Fruit fly (Drosophila melanogaster) whole organism, embryonic: Measurements from ENCODE around the gene Catsup.

Experiments used
- CG10366 ChIP-seq: fragments of 200-800 bp; sonication (Bioruptor generic); IDR thresholded peaks from 2 replicates; pipeline ENCODE4 v1.3.6; 2022; ENCODE audit warnings: missing biosample characterization, missing genetic modification characterization
- CG1233 ChIP-seq: fragments of 200-800 bp; sonication (Bioruptor generic); optimal IDR thresholded peaks from 4 replicates; lab custom pipeline; 2018; ENCODE audit warnings: missing biosample characterization, mild to moderate bottlenecking, missing genetic modification characterization
- CG13424 ChIP-seq: fragments of 200-800 bp; sonication (Bioruptor generic); optimal IDR thresholded peaks from 2 replicates; lab custom pipeline; 2019; ENCODE audit warnings: missing biosample characterization, mild to moderate bottlenecking, missing genetic modification characterization, moderate library complexity
- CG14667 ChIP-seq: fragments of 200-800 bp; sonication (Bioruptor generic); IDR thresholded peaks from 2 replicates; pipeline ENCODE4 v1.3.6; 2022; ENCODE audit warnings: missing biosample characterization, missing genetic modification characterization
- CG16779 ChIP-seq: fragments of 200-800 bp; sonication (Bioruptor generic); IDR thresholded peaks from 2 replicates; pipeline ENCODE4 v1.3.6; 2022; ENCODE audit warnings: missing biosample characterization, missing genetic modification characterization
- CG16815 ChIP-seq: fragments of 200-800 bp; sonication (Bioruptor generic); optimal IDR thresholded peaks from 3 replicates; lab custom pipeline; 2017; ENCODE audit warnings: missing biosample characterization, mild to moderate bottlenecking, missing genetic modification characterization
- CG17385 ChIP-seq: fragments of 200-800 bp; sonication (Bioruptor generic); optimal IDR thresholded peaks from 3 replicates; lab custom pipeline; 2018; ENCODE audit warnings: missing biosample characterization, mild to moderate bottlenecking, missing genetic modification characterization
- CG17829 ChIP-seq: fragments of 200-800 bp; optimal IDR thresholded peaks from 2 replicates; lab custom pipeline; 2019; ENCODE audit warnings: missing biosample characterization, mild to moderate bottlenecking, missing genetic modification characterization, moderate library complexity
- CG18764 ChIP-seq: fragments of 200-800 bp; sonication (Bioruptor generic); optimal IDR thresholded peaks from 3 replicates; lab custom pipeline; 2016; ENCODE audit warnings: missing biosample characterization, missing genetic modification characterization
- CG30403 ChIP-seq: fragments of 200-800 bp; sonication (Bioruptor generic); optimal IDR thresholded peaks from 3 replicates; lab custom pipeline; 2016; ENCODE audit warnings: missing biosample characterization, missing genetic modification characterization
- CG33557 ChIP-seq: fragments of 200-800 bp; sonication (Bioruptor generic); optimal IDR thresholded peaks from 2 replicates; lab custom pipeline; 2019; ENCODE audit warnings: missing biosample characterization, mild to moderate bottlenecking, missing genetic modification characterization, moderate library complexity
- CG3847 ChIP-seq: fragments of 200-800 bp; sonication (Bioruptor generic); IDR thresholded peaks from 2 replicates; pipeline ENCODE4 v1.3.6; 2022; ENCODE audit warnings: missing biosample characterization, missing genetic modification characterization
- CG4730 ChIP-seq: fragments of 200-800 bp; sonication (Bioruptor generic); IDR thresholded peaks from 2 replicates; pipeline ENCODE4 v1.3.6; 2022; ENCODE audit warnings: missing biosample characterization, missing genetic modification characterization
- CG4854 ChIP-seq: fragments of 200-800 bp; sonication (Bioruptor generic); optimal IDR thresholded peaks from 2 replicates; lab custom pipeline; 2016; ENCODE audit warnings: missing biosample characterization, missing genetic modification characterization, inconsistent platforms
- CG6689 ChIP-seq: fragments of 200-800 bp; sonication (Bioruptor generic); IDR thresholded peaks from 2 replicates; pipeline ENCODE4 v1.3.6; 2022; ENCODE audit warnings: missing biosample characterization, missing genetic modification characterization
- CG7839 ChIP-seq: fragments of 200-800 bp; sonication (Bioruptor generic); optimal IDR thresholded peaks from 3 replicates; lab custom pipeline; 2018; ENCODE audit warnings: missing biosample characterization, mild to moderate bottlenecking, missing genetic modification characterization, moderate library complexity
- CG8359 ChIP-seq: fragments of 200-800 bp; sonication (Bioruptor generic); optimal IDR thresholded peaks from 2 replicates; lab custom pipeline; 2017; ENCODE audit warnings: missing biosample characterization, mild to moderate bottlenecking, missing genetic modification characterization, borderline replicate concordance
- CG9215 ChIP-seq: fragments of 200-800 bp; sonication (Bioruptor generic); IDR thresholded peaks from 2 replicates; pipeline ENCODE4 v1.3.6; 2022; ENCODE audit warnings: missing biosample characterization, missing genetic modification characterization
- Camta ChIP-seq: fragments of 200-800 bp; sonication (Bioruptor generic); optimal IDR thresholded peaks from 2 replicates; lab custom pipeline; 2016; ENCODE audit warnings: missing biosample characterization, missing genetic modification characterization
- CoRest ChIP-seq: fragments of 200-800 bp; sonication (Bioruptor generic); optimal IDR thresholded peaks from 3 replicates; lab custom pipeline; 2018; ENCODE audit warnings: missing biosample characterization, mild to moderate bottlenecking, missing genetic modification characterization, moderate library complexity
- D ChIP-seq, 2 experiments: fragments of 200-800 bp in 1 of 2; fragments of >200 bp in 1 of 2; sonication (Bioruptor generic) in 1 of 2; optimal IDR thresholded peaks; 2 replicates in 1 of 2; 3 replicates in 1 of 2; lab custom pipeline; 2017; ENCODE audit warnings: mild to moderate bottlenecking in 1 of 2, missing biosample characterization in 1 of 2, missing genetic modification characterization in 1 of 2, missing genetic modification reagents in 1 of 2
- Dbx ChIP-seq: fragments of 200-800 bp; sonication (Bioruptor generic); IDR thresholded peaks from 3 replicates; pipeline ENCODE4 v1.3.6; 2022; ENCODE audit warnings: missing biosample characterization, missing genetic modification characterization
- Dip2 ChIP-seq: fragments of 200-800 bp; sonication (Bioruptor generic); IDR thresholded peaks from 2 replicates; pipeline ENCODE4 v1.3.6; 2022; ENCODE audit warnings: missing biosample characterization, missing genetic modification characterization
- Elba2 ChIP-seq: fragments of 200-800 bp; sonication (Bioruptor generic); optimal IDR thresholded peaks from 3 replicates; lab custom pipeline; 2016; ENCODE audit warnings: missing biosample characterization, missing genetic modification characterization
- Gsc ChIP-seq: fragments of 200-800 bp; sonication (Bioruptor generic); IDR thresholded peaks from 2 replicates; pipeline ENCODE4 v1.3.6; 2022; ENCODE audit warnings: missing biosample characterization, missing genetic modification characterization
- Hr51 ChIP-seq, 2 experiments: fragments of 200-800 bp; sonication (Bioruptor generic); optimal IDR thresholded peaks; 2 replicates in 1 of 2; 3 replicates in 1 of 2; lab custom pipeline; 2016 to 2018; ENCODE audit warnings: missing biosample characterization in 2 of 2, missing genetic modification characterization in 2 of 2, mild to moderate bottlenecking in 1 of 2, moderate library complexity in 1 of 2
- Kr ChIP-seq: fragments of 200-800 bp; sonication (Bioruptor generic); optimal IDR thresholded peaks from 2 replicates; lab custom pipeline; 2017; ENCODE audit warnings: missing biosample characterization, mild to moderate bottlenecking, missing genetic modification characterization
- NK7.1 ChIP-seq: fragments of 200-800 bp; sonication (Bioruptor generic); optimal IDR thresholded peaks from 3 replicates; lab custom pipeline; 2016; ENCODE audit warnings: missing biosample characterization, missing genetic modification characterization
- Rx ChIP-seq: fragments of 200-800 bp; sonication (Bioruptor generic); IDR thresholded peaks from 2 replicates; pipeline ENCODE4 v1.3.6; 2022; ENCODE audit warnings: missing biosample characterization, missing genetic modification characterization
- Spps ChIP-seq: fragments of 200-800 bp; sonication (Bioruptor generic); optimal IDR thresholded peaks from 2 replicates; lab custom pipeline; 2018; ENCODE audit warnings: missing biosample characterization, mild to moderate bottlenecking, missing genetic modification characterization
- bsh ChIP-seq, 2 experiments: fragments of 200-800 bp; sonication (Bioruptor generic); optimal IDR thresholded peaks; 2 replicates each; lab custom pipeline; 2017 to 2018; ENCODE audit warnings: mild to moderate bottlenecking in 2 of 2, missing biosample characterization in 2 of 2, missing genetic modification characterization in 2 of 2, moderate library complexity in 1 of 2
- da ChIP-seq: fragments of 200-800 bp; sonication (Bioruptor generic); optimal IDR thresholded peaks from 2 replicates; lab custom pipeline; 2016; ENCODE audit warnings: missing biosample characterization, missing genetic modification characterization
- dati ChIP-seq: fragments of 200-800 bp; sonication (Bioruptor generic); IDR thresholded peaks from 2 replicates; pipeline ENCODE4 v1.3.6; 2022; ENCODE audit warnings: missing biosample characterization, missing genetic modification characterization
- ems ChIP-seq: fragments of 200-800 bp; sonication (Bioruptor generic); optimal IDR thresholded peaks from 3 replicates; lab custom pipeline; 2016; ENCODE audit warnings: missing biosample characterization, missing genetic modification characterization
- gfzf ChIP-seq: fragments of 200-800 bp; sonication (Bioruptor generic); optimal IDR thresholded peaks from 2 replicates; lab custom pipeline; 2016; ENCODE audit warnings: missing biosample characterization, mild to moderate bottlenecking, missing genetic modification characterization, moderate library complexity
- grau ChIP-seq: fragments of 200-800 bp; optimal IDR thresholded peaks from 3 replicates; lab custom pipeline; 2019; ENCODE audit warnings: missing biosample characterization, mild to moderate bottlenecking, missing genetic modification characterization, moderate library complexity
- hkb ChIP-seq, 2 experiments: fragments of 200-800 bp in 1 of 2; fragments of >200 bp in 1 of 2; sonication (Bioruptor generic) in 1 of 2; IDR thresholded peaks in 1 of 2; optimal IDR thresholded peaks in 1 of 2; 2 replicates each; pipeline versions ENCODE4 v1.3.6 to Lab custom; 2017 to 2022; ENCODE audit warnings: missing biosample characterization in 1 of 2, missing genetic modification characterization in 1 of 2
- inv ChIP-seq: fragments of 200-800 bp; sonication (Bioruptor generic); IDR thresholded peaks from 2 replicates; pipeline ENCODE4 v1.3.6; 2022; ENCODE audit warnings: missing biosample characterization, missing genetic modification characterization; ENCODE audit not compliant: partially characterized antibody
- jumu ChIP-seq: fragments of 200-800 bp; sonication (Bioruptor generic); optimal IDR thresholded peaks from 3 replicates; lab custom pipeline; 2016; ENCODE audit warnings: missing biosample characterization, missing genetic modification characterization
- mam ChIP-seq: fragments of 200-800 bp; sonication (Bioruptor generic); optimal IDR thresholded peaks from 3 replicates; lab custom pipeline; 2016; ENCODE audit warnings: missing biosample characterization, missing genetic modification characterization
- nmo ChIP-seq: fragments of 200-800 bp; sonication (Bioruptor generic); optimal IDR thresholded peaks from 2 replicates; lab custom pipeline; 2018; ENCODE audit warnings: missing biosample characterization, mild to moderate bottlenecking, missing genetic modification characterization, moderate library complexity
- onecut ChIP-seq: fragments of 200-800 bp; sonication (Bioruptor generic); IDR thresholded peaks from 2 replicates; pipeline ENCODE4 v1.3.6; 2022; ENCODE audit warnings: missing biosample characterization, missing genetic modification characterization
- org-1 ChIP-seq: fragments of 200-800 bp; sonication (Bioruptor generic); optimal IDR thresholded peaks from 2 replicates; lab custom pipeline; 2017; ENCODE audit warnings: missing biosample characterization, missing genetic modification characterization
- otp ChIP-seq: fragments of 200-800 bp; sonication (Bioruptor generic); IDR thresholded peaks from 3 replicates; pipeline ENCODE4, ENCODE4 v1.3.6; 2022; ENCODE audit warnings: missing biosample characterization, missing genetic modification characterization
- prd ChIP-seq, 3 experiments: fragments of >200 bp in 2 of 3; fragments of 200-800 bp in 1 of 3; sonication (Bioruptor generic) in 1 of 3; optimal IDR thresholded peaks in 2 of 3; IDR thresholded peaks in 1 of 3; 2 replicates in 2 of 3; 3 replicates in 1 of 3; pipeline versions ENCODE4 v1.3.6 to Lab custom; 2017 to 2022; ENCODE audit warnings: missing biosample characterization in 1 of 3, missing genetic modification characterization in 1 of 3
- row ChIP-seq: fragments of 200-800 bp; sonication (Bioruptor generic); IDR thresholded peaks from 3 replicates; pipeline ENCODE4 v1.3.6; 2022; ENCODE audit warnings: missing biosample characterization, missing genetic modification characterization
- seq ChIP-seq: fragments of 200-800 bp; sonication (Bioruptor generic); IDR thresholded peaks from 2 replicates; pipeline ENCODE4 v1.3.6; 2022; ENCODE audit warnings: missing biosample characterization, missing genetic modification characterization
- sisA ChIP-seq: fragments of 200-800 bp; sonication (Bioruptor generic); IDR thresholded peaks from 2 replicates; pipeline ENCODE4 v1.3.6; 2022; ENCODE audit warnings: missing biosample characterization, missing genetic modification characterization
- vvl ChIP-seq: fragments of 200-800 bp; sonication (Bioruptor generic); IDR thresholded peaks from 2 replicates; pipeline ENCODE4 v1.3.6; 2022; ENCODE audit warnings: missing biosample characterization, missing genetic modification characterization

The Catsup gene

DNA sequence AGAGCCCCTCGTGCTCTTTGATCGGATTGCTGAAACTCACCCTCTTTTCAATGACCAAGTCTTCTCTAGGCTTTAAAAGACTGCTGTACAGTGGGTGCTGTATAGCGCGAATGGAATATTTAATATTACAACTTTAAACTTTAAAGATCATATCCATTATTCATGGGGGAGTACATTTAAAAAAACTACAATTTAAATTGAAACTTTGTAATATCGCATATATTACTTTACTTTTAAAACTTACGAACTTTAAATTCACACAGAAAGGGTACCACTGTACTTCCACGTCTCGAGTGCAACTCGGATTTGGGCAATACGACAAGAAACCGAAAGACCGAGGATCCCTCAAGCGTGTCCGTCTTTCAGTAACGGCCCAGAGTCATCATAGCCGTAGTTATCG is 17.3 kb downstream of the Catsup start, which contains the start of gene Phlpp (continued):
- TF ChIP-seq CG14667 (peak; percentile 35; the same call in 1 of the 2 replicates), Elba2 (GFP tag; lab: Kevin White, UChicago) (peak; percentile 18), CoRest (tag; lab: Kevin White, UChicago) (peak; percentile 47), mam (GFP tag; lab: Kevin White, UChicago) (peak; percentile 20), CG8359 (GFP tag; lab: Kevin White, UChicago) (peak; percentile 33), vvl (GFP tag; lab: Robert Waterston, UW) (peak; percentile 76; the same call in 1 of the 2 replicates), seq (GFP tag; lab: Robert Waterston, UW) (peak; percentile 24; the same call in 1 of the 2 replicates), D (optimal IDR thresholded peaks at IDR 0.05; lab: Kevin White, UChicago) (no peak), D (GFP tag; optimal IDR thresholded peaks at IDR 0.05; lab: Kevin White, UChicago) (peak; percentile 41), CG17829 (tag; lab: Kevin White, UChicago) (peak; percentile 67), ems (GFP tag; lab: Kevin White, UChicago) (peak; percentile 28), da (GFP tag; lab: Kevin White, UChicago) (no peak), CG13424 (peak; percentile 41), sisA (peak; percentile 60), CG6689 (GFP tag; lab: Robert Waterston, UW) (peak; percentile 72), Kr (no peak), Hr51 (GFP tag; optimal IDR thresholded peaks at IDR 0.05; lab: Kevin White, UChicago) (peak; percentile 13 to 69), jumu (GFP tag; lab: Kevin White, UChicago) (peak; percentile 39), CG3847 (GFP tag; lab: Robert Waterston, UW) (0 out of 2 replicates have a peak, but pooled peaks have one; percentile 26), CG16815 (GFP tag; lab: Kevin White, UChicago) (peak; percentile 11), gfzf (no peak), NK7.1 (GFP tag; lab: Kevin White, UChicago) (no peak), bsh (GFP tag; optimal IDR thresholded peaks at IDR 0.05; lab: Kevin White, UChicago) (peak in 1 of 2 experiments; percentile 47), Dip2 (GFP tag; lab: Robert Waterston, UW) (no peak), org-1 (GFP tag; lab: Kevin White, UChicago) (no peak), prd (optimal IDR thresholded peaks at IDR 0.05; lab: Kevin White, UChicago) (no peak), prd (GFP tag; IDR thresholded peaks at IDR 0.05; lab: Robert Waterston, UW) (peak; percentile 82), CG4854 (GFP tag; lab: Kevin White, UChicago) (no peak), Camta (peak; percentile 42), CG4730 (GFP tag; lab: Robert Waterston, UW) (peak; percentile 47; the same call in 1 of the 2 replicates), CG7839 (tag; lab: Kevin White, UChicago) (no peak), Dbx (GFP tag; lab: Robert Waterston, UW) (0 out of 3 replicates have a peak, but pooled peaks have one; percentile 31), grau (tag; lab: Kevin White, UChicago) (peak; percentile 80), hkb (optimal IDR thresholded peaks at IDR 0.05; lab: Kevin White, UChicago) (no peak), hkb (GFP tag; IDR thresholded peaks at IDR 0.05; lab: Robert Waterston, UW) (peak; percentile 79), CG30403 (GFP tag; lab: Kevin White, UChicago) (peak; percentile 57), row (GFP tag; lab: Robert Waterston, UW) (peak; percentile 66), dati (GFP tag; lab: Robert Waterston, UW) (0 out of 2 replicates have a peak, but pooled peaks have one; percentile 27), otp (0 out of 3 replicates have a peak, but pooled peaks have one; percentile 24), Gsc (no peak), nmo (peak; percentile 22), CG18764 (GFP tag; lab: Kevin White, UChicago) (no peak), CG9215 (GFP tag; lab: Robert Waterston, UW) (peak; percentile 28; the same call in 1 of the 2 replicates), Rx (GFP tag; lab: Robert Waterston, UW) (peak; percentile 59), CG10366 (peak; percentile 55), inv (no peak), CG1233 (GFP tag; lab: Kevin White, UChicago) (peak; percentile 31), Spps (peak; percentile 26), onecut (0 out of 2 replicates have a peak, but pooled peaks have one; percentile 33), CG33557 (GFP tag; lab: Kevin White, UChicago) (peak; percentile 15), CG16779 (no peak), CG17385 (no peak)
